Worm (Caenorhabditis elegans) whole organism, L3 larva: ENCODE measurements around the gene F26A1.8.

Experiments used
- ZK546.5 ChIP-seq: sonication (generic microtip); optimal IDR thresholded peaks from 2 replicates; lab custom pipeline; 2017; ENCODE audit warnings: missing biosample characterization, missing genetic modification characterization
- aly-2 ChIP-seq: fragments of 150-350 bp; optimal IDR thresholded peaks from 2 replicates; lab custom pipeline; 2014; ENCODE audit warnings: missing biosample characterization, missing genetic modification characterization
- ama-1 ChIP-seq: fragments of 150-350 bp; optimal IDR thresholded peaks from 2 replicates; lab custom pipeline; 2018
- ceh-16 ChIP-seq: sonication (generic microtip); optimal IDR thresholded peaks from 2 replicates; lab custom pipeline; 2017; ENCODE audit warnings: missing biosample characterization, missing genetic modification characterization
- ceh-82 ChIP-seq: fragments of 150-350 bp; optimal IDR thresholded peaks from 2 replicates; lab custom pipeline; 2014; ENCODE audit warnings: missing biosample characterization, missing genetic modification characterization
- daf-12 ChIP-seq: fragments of 150-350 bp; optimal IDR thresholded peaks from 2 replicates; lab custom pipeline; 2014; ENCODE audit warnings: missing biosample characterization, missing genetic modification reagents, missing genetic modification characterization
- egl-27 ChIP-seq: sonication (generic microtip); optimal IDR thresholded peaks from 4 replicates; lab custom pipeline; 2017; ENCODE audit warnings: missing biosample characterization, missing genetic modification reagents, missing genetic modification characterization
- elt-2 ChIP-seq: sonication (generic microtip); optimal IDR thresholded peaks from 2 replicates; lab custom pipeline; 2016; ENCODE audit warnings: missing genetic modification reagents, mild to moderate bottlenecking, missing genetic modification characterization, missing compliant biosample characterization
- elt-3 ChIP-seq, 3 experiments: fragments of 150-350 bp in 1 of 3; sonication (generic microtip) in 2 of 3; optimal IDR thresholded peaks; 2 replicates in 2 of 3; 4 replicates in 1 of 3; lab custom pipeline; 2014 to 2017; ENCODE audit warnings: missing biosample characterization in 3 of 3, missing genetic modification characterization in 3 of 3
- eor-1 ChIP-seq, 2 experiments: fragments of 150-350 bp; optimal IDR thresholded peaks; 2 replicates each; lab custom pipeline; 2014 to 2018; ENCODE audit warnings: missing biosample characterization in 2 of 2, missing genetic modification characterization in 2 of 2
- fkh-2 ChIP-seq: fragments of 150-350 bp; optimal IDR thresholded peaks from 2 replicates; lab custom pipeline; 2014; ENCODE audit warnings: missing biosample characterization, missing genetic modification reagents, missing genetic modification characterization
- fos-1 ChIP-seq: fragments of 150-350 bp; optimal IDR thresholded peaks from 2 replicates; lab custom pipeline; 2014; ENCODE audit warnings: missing biosample characterization, missing genetic modification characterization
- hmg-11 ChIP-seq: sonication (generic microtip); optimal IDR thresholded peaks from 2 replicates; lab custom pipeline; 2016; ENCODE audit warnings: missing genetic modification characterization, missing compliant biosample characterization
- lin-39 ChIP-seq: fragments of 150-350 bp; optimal IDR thresholded peaks from 2 replicates; lab custom pipeline; 2018; ENCODE audit warnings: missing biosample characterization, missing genetic modification reagents, missing genetic modification characterization
- lsy-12 ChIP-seq: sonication (generic microtip); optimal IDR thresholded peaks from 2 replicates; lab custom pipeline; 2016; ENCODE audit warnings: mild to moderate bottlenecking, missing genetic modification characterization, missing compliant biosample characterization
- nfya-1 ChIP-seq: sonication (generic microtip); optimal IDR thresholded peaks from 2 replicates; lab custom pipeline; 2017; ENCODE audit warnings: missing genetic modification characterization, mild to moderate bottlenecking, missing compliant biosample characterization, antibody characterized with exemption, moderate library complexity; ENCODE audit not compliant: insufficient read depth
- nhr-11 ChIP-seq: fragments of 150-350 bp; optimal IDR thresholded peaks from 2 replicates; lab custom pipeline; 2014; ENCODE audit warnings: missing biosample characterization, missing genetic modification characterization
- nhr-12 ChIP-seq: fragments of 150-350 bp; optimal IDR thresholded peaks from 2 replicates; lab custom pipeline; 2014; ENCODE audit warnings: missing biosample characterization, missing genetic modification characterization
- nhr-237 ChIP-seq: fragments of 150-350 bp; optimal IDR thresholded peaks from 2 replicates; lab custom pipeline; 2014; ENCODE audit warnings: missing biosample characterization, missing genetic modification characterization
- nhr-25 ChIP-seq: sonication (generic microtip); optimal IDR thresholded peaks from 2 replicates; lab custom pipeline; 2017; ENCODE audit warnings: missing biosample characterization, missing genetic modification characterization
- nhr-28 ChIP-seq: fragments of 150-350 bp; optimal IDR thresholded peaks from 2 replicates; lab custom pipeline; 2014; ENCODE audit warnings: missing biosample characterization, missing genetic modification characterization
- nhr-67 ChIP-seq: fragments of 150-350 bp; optimal IDR thresholded peaks from 2 replicates; lab custom pipeline; 2014; ENCODE audit warnings: missing biosample characterization, missing genetic modification characterization
- nhr-76 ChIP-seq: fragments of 150-350 bp; sonication (generic microtip); optimal IDR thresholded peaks from 5 replicates; lab custom pipeline; 2014; ENCODE audit warnings: missing biosample characterization, missing genetic modification characterization
- nhr-77 ChIP-seq: fragments of 150-350 bp; optimal IDR thresholded peaks from 2 replicates; lab custom pipeline; 2014; ENCODE audit warnings: missing biosample characterization, missing genetic modification characterization
- pha-4 ChIP-seq: fragments of 150-350 bp; optimal IDR thresholded peaks from 2 replicates; lab custom pipeline; 2014; ENCODE audit warnings: missing biosample characterization, missing genetic modification reagents, missing genetic modification characterization
- sea-2 ChIP-seq: fragments of 150-350 bp; sonication (generic microtip); optimal IDR thresholded peaks from 4 replicates; lab custom pipeline; 2014; ENCODE audit warnings: missing biosample characterization, missing genetic modification reagents, missing genetic modification characterization
- unc-39 ChIP-seq: sonication (generic microtip); optimal IDR thresholded peaks from 4 replicates; lab custom pipeline; 2017; ENCODE audit warnings: missing biosample characterization, missing genetic modification characterization
- unc-62 ChIP-seq: fragments of 150-350 bp; sonication (generic microtip); optimal IDR thresholded peaks from 4 replicates; lab custom pipeline; 2014; ENCODE audit warnings: missing biosample characterization, missing genetic modification reagents, missing genetic modification characterization
- zag-1 ChIP-seq: fragments of 150-350 bp; optimal IDR thresholded peaks from 2 replicates; lab custom pipeline; 2014; ENCODE audit warnings: missing biosample characterization, missing genetic modification characterization
- ztf-4 ChIP-seq: fragments of 150-350 bp; optimal IDR thresholded peaks from 2 replicates; lab custom pipeline; 2014; ENCODE audit warnings: missing biosample characterization, missing genetic modification characterization

Gene F26A1.8

DNA sequence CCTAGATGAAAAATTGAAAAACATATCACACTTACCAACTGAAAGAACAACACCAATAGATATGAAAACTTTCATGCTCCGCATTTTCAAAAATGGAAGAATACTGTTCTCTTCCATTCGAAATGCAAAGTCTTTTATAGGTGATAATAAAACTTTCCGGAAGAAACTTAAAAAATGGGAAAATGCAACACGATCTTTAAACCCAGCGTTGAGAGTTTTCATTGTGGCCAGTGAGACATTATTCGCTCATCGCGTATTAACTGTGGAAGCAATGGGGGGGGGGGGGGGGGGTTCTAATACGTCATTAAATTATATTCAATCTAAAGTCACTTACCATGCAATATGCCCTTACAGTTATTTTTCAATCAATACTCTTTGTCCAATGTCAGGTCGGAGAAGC lies 22.3 kb upstream of the F26A1.8 start, which contains the start of the genes clec-157 and fkh-5:
TSS of gene clec-157 (minus strand) at position 101 of the 400 bp plus-strand sequence.
TSS of gene fkh-5 (plus strand) at position 336 of the 400 bp plus-strand sequence.
- TF ChIP-seq ztf-4 (tag; lab: Kevin White, UChicago) (no peak), ceh-16 (tag; lab: Kevin White, UChicago) (no peak)

DNA sequence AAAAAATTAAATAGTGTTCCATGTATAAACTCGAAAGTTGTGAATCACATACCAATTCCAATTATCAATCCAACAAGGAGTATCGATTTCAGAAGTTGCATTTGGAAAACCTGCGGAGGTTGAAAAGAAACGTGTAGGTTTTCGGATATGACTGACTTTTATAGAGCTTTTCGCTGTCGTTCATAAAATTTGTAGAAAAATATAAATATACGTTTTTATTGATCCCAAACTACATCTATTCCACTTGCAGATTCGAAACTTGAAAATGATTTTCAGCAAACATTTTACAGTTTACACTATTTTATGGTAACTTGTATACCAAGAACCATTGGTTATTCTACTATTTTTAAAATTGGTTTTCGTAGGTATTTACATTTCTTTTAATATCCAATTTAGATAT lies 20.1 kb upstream of the F26A1.8 start, which contains the start of gene clec-156:
TSS of gene clec-156 (minus strand) at position 101 of the 400 bp plus-strand sequence.
- TF ChIP-seq pha-4: no peak
- TF ChIP-seq unc-39 (tag; lab: Kevin White, UChicago): no peak

ce11 chrIII:4837429-4837828 lies 15.4 kb upstream of the F26A1.8 start, which contains the start of the genes acbp-7 and F26A1.19:
Gene acbp-7 (plus strand): TSS chrIII:4837729.
Gene F26A1.19 (plus strand): TSS chrIII:4837731.
- TF ChIP-seq eor-1 (tag; optimal IDR thresholded peaks at IDR 0.05; lab: Kevin White, UChicago): no peak
- no peak for TF ChIP-seq nhr-11 (tag; lab: Kevin White, UChicago)
- no peak for TF ChIP-seq elt-3 (tag; optimal IDR thresholded peaks at IDR 0.05; lab: Kevin White, UChicago)
- TF ChIP-seq unc-62 (GFP tag; lab: Kevin White, UChicago): no peak
- no peak for TF ChIP-seq lsy-12 (tag; lab: Kevin White, UChicago)
- no peak for TF ChIP-seq ceh-16 (tag; lab: Kevin White, UChicago)
- no peak for TF ChIP-seq egl-27 (tag; lab: Kevin White, UChicago)

DNA sequence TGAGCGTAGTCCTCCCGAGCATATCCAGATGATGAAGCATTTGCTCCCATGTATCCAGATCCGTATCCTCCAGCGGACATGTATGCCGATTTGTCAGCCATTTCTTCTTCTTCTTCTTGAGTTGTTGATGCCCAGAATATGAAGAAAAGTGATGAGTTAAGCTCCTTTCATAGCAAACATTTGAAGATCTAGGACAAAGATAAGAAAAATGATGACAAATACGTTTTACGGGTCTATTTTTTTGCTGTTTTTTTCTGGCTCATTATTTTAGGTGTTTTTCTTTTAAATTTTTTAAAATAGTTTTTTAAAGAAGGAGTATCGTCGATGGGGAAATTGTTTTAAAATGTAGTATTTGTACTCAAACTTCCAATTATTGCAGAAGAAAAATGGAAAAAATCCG lies 8.2 kb upstream of the F26A1.8 start, which contains the start of gene nspd-9:
TSS of gene nspd-9 (minus strand) at position 101 of the 400 bp plus-strand sequence.
- TF ChIP-seq ama-1 (lab: Kevin White, UChicago): no peak
- no peak for TF ChIP-seq nhr-28 (tag; lab: Kevin White, UChicago)
- no peak for TF ChIP-seq ceh-82 (tag; lab: Kevin White, UChicago)
- TF ChIP-seq unc-62 (GFP tag; lab: Kevin White, UChicago): no peak
- TF ChIP-seq nhr-11 (tag; lab: Kevin White, UChicago): no peak
- no peak for TF ChIP-seq nhr-76
- TF ChIP-seq nhr-12 (tag; lab: Kevin White, UChicago): no peak
- TF ChIP-seq nfya-1 (tag; lab: Kevin White, UChicago): no peak
- no peak for TF ChIP-seq nhr-25
- no peak for TF ChIP-seq fkh-2 (tag; lab: Kevin White, UChicago)
- no peak for TF ChIP-seq nhr-237
- no peak for TF ChIP-seq elt-2 (tag; lab: Kevin White, UChicago)
- no peak for TF ChIP-seq daf-12
- TF ChIP-seq aly-2 (tag; lab: Kevin White, UChicago): no peak
- TF ChIP-seq elt-3 (tag; optimal IDR thresholded peaks at IDR 0.05; lab: Kevin White, UChicago): no peak
- no peak for TF ChIP-seq ceh-16 (tag; lab: Kevin White, UChicago)
- no peak for TF ChIP-seq lin-39 (tag; lab: Kevin White, UChicago)

DNA sequence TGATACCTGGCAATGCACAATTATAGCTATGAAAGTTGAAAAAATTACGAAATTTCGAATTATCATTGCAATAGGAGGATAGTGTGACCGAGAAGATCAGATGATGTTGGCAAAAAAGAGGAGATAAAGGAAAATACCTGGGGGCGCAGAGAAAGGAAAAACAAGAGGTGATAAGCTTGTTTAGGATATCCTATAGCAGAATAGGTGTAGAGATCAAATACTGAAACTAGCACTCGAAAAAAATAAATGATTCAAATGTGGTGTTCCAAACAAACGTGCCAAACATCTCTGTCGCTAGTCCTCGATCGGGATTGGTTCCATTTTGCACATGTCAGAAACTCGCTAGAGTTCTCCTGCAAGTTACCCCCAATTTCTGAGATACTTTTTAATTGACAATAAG lies 7.4 kb upstream of the F26A1.8 start, which contains the start of gene F26A1.9:
TSS of gene F26A1.9 (minus strand) at position 101 of the 400 bp plus-strand sequence.
- TF ChIP-seq nhr-77 (tag; lab: Kevin White, UChicago) (no peak), nhr-28 (tag; lab: Kevin White, UChicago) (no peak), nfya-1 (tag; lab: Kevin White, UChicago) (no peak), zag-1 (no peak), eor-1 (tag; optimal IDR thresholded peaks at IDR 0.05; lab: Kevin White, UChicago) (no peak), fos-1 (tag; lab: Kevin White, UChicago) (no peak), pha-4 (no peak), sea-2 (GFP tag; lab: Kevin White, UChicago) (no peak), hmg-11 (no peak)

DNA sequence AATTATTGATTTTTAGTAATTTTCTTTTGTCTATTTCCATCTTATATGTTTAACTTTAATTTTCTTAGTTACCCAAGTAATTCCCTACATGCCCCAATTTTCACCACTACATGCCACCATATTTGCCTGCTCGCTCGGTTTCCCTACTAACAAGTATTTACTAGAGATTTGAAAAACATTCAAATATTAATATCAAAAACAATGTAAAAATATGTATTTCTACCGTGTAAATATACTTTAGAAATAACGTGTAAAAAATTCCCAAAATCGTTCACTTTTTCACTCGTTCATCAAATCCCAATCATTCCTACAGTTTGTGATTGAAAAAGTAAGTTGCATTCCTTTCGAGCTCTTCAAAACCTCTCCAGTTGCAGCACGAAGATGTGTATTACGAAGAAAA lies 4.6 kb upstream of the F26A1.8 start, which contains the start of gene F26A1.3:
TSS of gene F26A1.3 (plus strand) at position 301 of the 400 bp plus-strand sequence.
- TF ChIP-seq eor-1 (tag; optimal IDR thresholded peaks at IDR 0.05; lab: Kevin White, UChicago) (no peak), nhr-67 (tag; lab: Kevin White, UChicago) (no peak), daf-12 (no peak), elt-2 (tag; lab: Kevin White, UChicago) (no peak), ZK546.5 (tag; lab: Kevin White, UChicago) (no peak), lin-39 (tag; lab: Kevin White, UChicago) (no peak)
